Worm (Caenorhabditis elegans) whole organism, midembryonic: Measurements from ENCODE around the gene C34F11.8.

Source experiments
- T22C8.4 ChIP-seq: fragments of 200-800 bp; sonication (Bioruptor generic); IDR thresholded peaks from 2 replicates; pipeline ENCODE4 v1.3.6; 2022; ENCODE audit warnings: missing genetic modification characterization, missing compliant biosample characterization
- cog-1 ChIP-seq: sonication (generic microtip); optimal IDR thresholded peaks from 2 replicates; lab custom pipeline; 2016; ENCODE audit warnings: missing genetic modification characterization, missing compliant biosample characterization
- flt-1 ChIP-seq: fragments of 200-800 bp; sonication (Bioruptor generic); IDR thresholded peaks from 2 replicates; pipeline ENCODE4 v1.3.6; 2022; ENCODE audit warnings: missing genetic modification characterization, missing compliant biosample characterization
- klf-2 ChIP-seq: fragments of 200-800 bp; sonication (Bioruptor generic); conservative IDR thresholded peaks from 2 replicates; pipeline ENCODE4 v1.3.6; 2022; ENCODE audit warnings: missing genetic modification reagents, missing genetic modification characterization, missing compliant biosample characterization
- med-1 ChIP-seq: sonication (generic microtip); optimal IDR thresholded peaks from 2 replicates; lab custom pipeline; 2017; ENCODE audit warnings: missing genetic modification characterization, mild to moderate bottlenecking, missing compliant biosample characterization, antibody characterized with exemption, missing genetic modification reagents; ENCODE audit not compliant: insufficient read depth
- ref-1 ChIP-seq: fragments of 200-800 bp; sonication (Bioruptor generic); conservative IDR thresholded peaks from 2 replicates; pipeline ENCODE4 v1.3.6; 2022; ENCODE audit warnings: missing genetic modification reagents, missing genetic modification characterization, missing compliant biosample characterization
- tab-1 ChIP-seq: fragments of 200-800 bp; sonication (Bioruptor generic); IDR thresholded peaks from 2 replicates; pipeline ENCODE4 v1.3.6; 2022; ENCODE audit warnings: missing genetic modification characterization, missing compliant biosample characterization
- ztf-23 ChIP-seq: fragments of 200-800 bp; sonication (Bioruptor generic); IDR thresholded peaks from 2 replicates; pipeline ENCODE4 v1.3.6; 2022; ENCODE audit warnings: missing genetic modification reagents, missing genetic modification characterization, missing compliant biosample characterization
- ztf-29 ChIP-seq: fragments of 200-800 bp; sonication (Bioruptor generic); IDR thresholded peaks from 2 replicates; pipeline ENCODE4 v1.3.6; 2022; ENCODE audit warnings: missing genetic modification reagents, missing genetic modification characterization, missing compliant biosample characterization

C34F11.8 gene

DNA sequence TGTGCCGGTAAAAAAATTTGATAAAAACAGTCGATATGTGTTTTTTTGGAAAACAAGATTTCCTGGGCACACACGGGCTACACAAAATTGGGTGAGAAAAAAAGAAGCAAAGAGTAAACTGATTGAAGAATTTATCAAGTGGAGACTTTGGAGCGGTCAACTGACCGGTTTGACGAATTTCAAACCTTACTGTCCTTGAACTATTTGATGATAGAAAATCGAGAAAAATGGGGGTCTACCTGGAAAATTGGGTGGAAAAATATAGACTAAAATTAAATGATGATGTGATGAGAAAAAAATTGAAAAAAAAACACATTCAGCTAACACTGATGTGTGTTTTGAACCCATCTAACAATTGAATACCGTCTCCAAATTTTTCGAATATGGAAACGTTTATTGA is at the start of gene C34F11.8:
C34F11.8 (minus strand) TSS at position 135 of the 400 bp plus-strand sequence.
- TF ChIP-seq cog-1 (tag; lab: Kevin White, UChicago) (no peak), ztf-29 (GFP tag; lab: Robert Waterston, UW) (no peak), flt-1 (GFP tag; lab: Robert Waterston, UW) (no peak), ztf-23 (GFP tag; lab: Robert Waterston, UW) (no peak), klf-2 (no peak), tab-1 (GFP tag; lab: Robert Waterston, UW) (no peak), med-1 (GFP tag; lab: Kevin White, UChicago) (no peak), T22C8.4 (no peak), ref-1 (GFP tag; lab: Robert Waterston, UW) (no peak)

DNA sequence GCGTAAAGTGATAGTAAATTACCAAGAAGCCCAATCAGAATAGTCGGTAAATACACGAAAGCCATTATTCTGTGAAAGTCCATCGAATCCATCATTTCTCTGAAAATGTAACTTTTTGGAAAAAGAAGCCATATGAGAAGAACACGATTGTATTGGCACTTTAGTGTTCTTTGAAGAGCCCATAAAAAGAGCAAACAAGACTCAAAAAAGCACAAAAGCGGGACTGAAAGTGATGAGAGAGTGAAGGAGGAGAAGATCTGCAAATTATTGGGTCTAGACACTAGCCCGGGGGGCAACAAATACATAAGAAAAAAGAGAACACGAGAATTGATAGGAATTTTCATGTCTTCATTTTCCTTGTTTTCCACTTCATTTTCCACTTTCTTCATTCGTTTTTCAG is 44.7 kb upstream of the C34F11.8 start, which contains the start of gene frpr-4:
frpr-4 (minus strand) TSS at position 101 of the 400 bp plus-strand sequence.
- no peak for TF ChIP-seq ref-1 (GFP tag; lab: Robert Waterston, UW)
- TF ChIP-seq flt-1 (GFP tag; lab: Robert Waterston, UW) = no peak
- no peak for TF ChIP-seq tab-1 (GFP tag; lab: Robert Waterston, UW)
- no peak for TF ChIP-seq cog-1 (tag; lab: Kevin White, UChicago)
- no peak for TF ChIP-seq ztf-23 (GFP tag; lab: Robert Waterston, UW)
- no peak for TF ChIP-seq med-1 (GFP tag; lab: Kevin White, UChicago)
- TF ChIP-seq klf-2 = no peak
- no peak for TF ChIP-seq T22C8.4
- no peak for TF ChIP-seq ztf-29 (GFP tag; lab: Robert Waterston, UW)

DNA sequence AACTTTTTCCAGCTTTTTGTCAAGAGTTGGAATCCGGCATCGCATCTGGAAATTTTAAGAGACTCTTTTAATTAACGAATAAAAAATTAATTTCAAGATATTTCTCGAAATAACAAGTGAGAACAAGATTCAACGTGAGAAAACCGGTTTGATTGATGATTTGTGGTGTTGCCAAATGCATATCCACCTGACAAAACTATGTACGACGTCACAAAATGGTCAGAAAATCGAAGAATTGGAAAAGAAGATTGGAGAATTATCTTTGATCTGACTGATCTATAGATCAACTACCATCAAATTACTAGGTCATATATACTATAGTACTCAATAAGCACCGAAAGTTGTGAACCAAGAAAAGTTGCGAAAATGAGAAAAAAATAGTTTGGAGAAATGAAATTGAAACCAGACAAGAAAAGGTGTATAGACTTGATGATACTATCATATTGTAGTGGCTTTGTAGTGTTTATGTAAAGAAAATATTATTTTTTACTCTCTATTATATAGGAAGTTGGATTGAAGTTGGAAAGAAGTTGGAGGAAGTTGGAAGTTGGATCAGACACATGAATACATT is 36.1 kb upstream of the C34F11.8 start, which contains the start of gene ptr-6:
ptr-6 (minus strand) TSS at position 47 of the 571 bp plus-strand sequence.
- TF ChIP-seq ref-1 (GFP tag; lab: Robert Waterston, UW) (no peak), flt-1 (GFP tag; lab: Robert Waterston, UW) (no peak)

DNA sequence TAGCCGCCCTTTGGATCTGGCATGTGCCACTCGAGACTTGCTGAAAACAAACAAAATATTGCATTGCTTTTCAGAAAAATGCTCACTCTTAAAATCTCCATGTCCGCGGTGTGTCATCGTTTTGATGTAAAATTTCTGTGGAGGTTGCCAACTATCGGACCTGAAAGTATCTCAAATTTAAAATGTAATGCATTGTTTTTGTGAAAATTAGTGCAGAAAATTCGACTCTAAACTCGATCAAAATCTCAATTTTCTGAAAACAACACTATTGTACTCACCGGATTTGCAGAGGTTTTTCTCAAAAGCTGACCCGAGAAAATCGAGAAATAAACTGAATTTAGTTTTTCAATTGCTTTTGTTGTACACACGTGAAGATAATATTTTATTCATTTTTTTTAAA is 30.8 kb upstream of the C34F11.8 start, which contains the start of gene T16D1.1:
T16D1.1 (minus strand) TSS at position 101 of the 400 bp plus-strand sequence.
- no peak for TF ChIP-seq ztf-23 (GFP tag; lab: Robert Waterston, UW)
- TF ChIP-seq tab-1 (GFP tag; lab: Robert Waterston, UW) = no peak
- no peak for TF ChIP-seq med-1 (GFP tag; lab: Kevin White, UChicago)
- TF ChIP-seq cog-1 (tag; lab: Kevin White, UChicago) = no peak
- TF ChIP-seq klf-2 = no peak
- no peak for TF ChIP-seq ztf-29 (GFP tag; lab: Robert Waterston, UW)
- TF ChIP-seq ref-1 (GFP tag; lab: Robert Waterston, UW) = no peak
- no peak for TF ChIP-seq T22C8.4
- TF ChIP-seq flt-1 (GFP tag; lab: Robert Waterston, UW) = no peak

DNA sequence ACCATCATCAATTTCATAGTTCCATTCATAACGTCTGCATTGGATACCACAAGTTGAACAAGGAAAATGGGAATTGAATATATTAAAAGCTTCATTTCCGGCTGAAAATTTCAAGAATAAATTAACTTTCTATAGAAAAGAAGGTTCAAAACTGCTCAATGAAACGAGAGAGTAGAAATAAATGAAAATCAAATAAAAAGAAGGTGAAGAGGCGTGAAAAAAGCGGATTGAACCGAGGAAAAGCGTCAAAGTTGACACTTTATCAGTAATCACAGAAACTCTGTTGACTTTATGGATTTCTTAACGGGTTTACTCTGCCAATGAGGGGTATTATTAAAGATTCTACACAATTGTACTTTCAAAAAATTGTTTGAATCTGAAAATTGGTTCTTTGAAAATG is 27.6 kb upstream of the C34F11.8 start, which contains the start of gene pho-4:
pho-4 (minus strand) TSS at position 101 of the 400 bp plus-strand sequence.
- TF ChIP-seq klf-2 (no peak), ref-1 (GFP tag; lab: Robert Waterston, UW) (no peak), ztf-29 (GFP tag; lab: Robert Waterston, UW) (no peak), cog-1 (tag; lab: Kevin White, UChicago) (no peak), flt-1 (GFP tag; lab: Robert Waterston, UW) (no peak), med-1 (GFP tag; lab: Kevin White, UChicago) (no peak), ztf-23 (GFP tag; lab: Robert Waterston, UW) (no peak), tab-1 (GFP tag; lab: Robert Waterston, UW) (no peak), T22C8.4 (no peak)

DNA sequence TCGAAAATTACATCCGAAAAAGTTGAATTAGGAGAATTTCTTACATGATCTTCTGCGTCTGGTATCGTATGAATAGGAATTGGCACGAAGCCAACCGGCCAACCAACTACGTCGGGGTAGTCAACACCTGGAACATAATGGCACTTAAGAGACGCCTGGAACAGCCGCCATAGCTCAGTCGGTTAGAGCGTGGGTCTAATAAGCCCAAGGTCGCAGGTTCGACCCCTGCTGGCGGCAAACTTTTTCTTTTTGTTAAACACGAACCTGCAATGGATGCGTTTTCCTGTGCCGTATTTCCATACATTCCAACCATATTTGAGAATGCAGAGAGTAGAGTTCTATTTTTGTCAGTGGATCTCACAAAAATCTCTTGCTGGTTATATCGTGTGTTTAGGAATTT is 26.9 kb upstream of the C34F11.8 start:
- no peak for TF ChIP-seq T22C8.4
- TF ChIP-seq klf-2 = no peak
- no peak for TF ChIP-seq tab-1 (GFP tag; lab: Robert Waterston, UW)
- 0 out of 2 replicates have a peak, but pooled peaks have one; percentile 15 for TF ChIP-seq ref-1 (GFP tag; lab: Robert Waterston, UW)
- TF ChIP-seq flt-1 (GFP tag; lab: Robert Waterston, UW) = peak; percentile 72
- no peak for TF ChIP-seq cog-1 (tag; lab: Kevin White, UChicago)
- TF ChIP-seq ztf-23 (GFP tag; lab: Robert Waterston, UW) = peak; percentile 56; the same call in 1 of the 2 replicates
- peak; percentile 62; the same call in 1 of the 2 replicates for TF ChIP-seq ztf-29 (GFP tag; lab: Robert Waterston, UW)
- TF ChIP-seq med-1 (GFP tag; lab: Kevin White, UChicago) = no peak

DNA sequence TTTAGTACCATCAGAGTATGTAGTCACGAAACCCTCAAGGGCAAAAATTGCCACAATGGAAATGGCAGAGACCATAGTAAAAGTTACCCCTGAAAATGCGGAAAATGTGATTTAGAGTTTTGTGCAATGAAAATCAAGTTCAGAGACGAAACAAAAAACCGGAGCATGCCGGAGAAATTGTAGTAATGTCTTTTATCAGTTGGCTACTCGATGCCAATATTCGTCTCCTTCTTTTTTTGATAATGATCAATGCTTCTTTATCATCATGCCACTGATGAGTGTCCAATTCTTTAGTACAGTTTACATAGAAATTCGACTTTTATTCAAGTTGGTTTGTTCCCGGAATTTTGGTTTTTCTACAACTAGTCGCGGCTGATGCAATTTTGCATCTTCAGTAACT is 25.0 kb upstream of the C34F11.8 start, which contains the start of gene pho-1:
pho-1 (minus strand) TSS at position 89 of the 400 bp plus-strand sequence.
- TF ChIP-seq med-1 (GFP tag; lab: Kevin White, UChicago) = no peak
- TF ChIP-seq klf-2 = no peak
- TF ChIP-seq T22C8.4 = no peak
- no peak for TF ChIP-seq ref-1 (GFP tag; lab: Robert Waterston, UW)
- no peak for TF ChIP-seq cog-1 (tag; lab: Kevin White, UChicago)
- TF ChIP-seq ztf-29 (GFP tag; lab: Robert Waterston, UW) = no peak
- no peak for TF ChIP-seq flt-1 (GFP tag; lab: Robert Waterston, UW)
- TF ChIP-seq tab-1 (GFP tag; lab: Robert Waterston, UW) = no peak
- TF ChIP-seq ztf-23 (GFP tag; lab: Robert Waterston, UW) = no peak

DNA sequence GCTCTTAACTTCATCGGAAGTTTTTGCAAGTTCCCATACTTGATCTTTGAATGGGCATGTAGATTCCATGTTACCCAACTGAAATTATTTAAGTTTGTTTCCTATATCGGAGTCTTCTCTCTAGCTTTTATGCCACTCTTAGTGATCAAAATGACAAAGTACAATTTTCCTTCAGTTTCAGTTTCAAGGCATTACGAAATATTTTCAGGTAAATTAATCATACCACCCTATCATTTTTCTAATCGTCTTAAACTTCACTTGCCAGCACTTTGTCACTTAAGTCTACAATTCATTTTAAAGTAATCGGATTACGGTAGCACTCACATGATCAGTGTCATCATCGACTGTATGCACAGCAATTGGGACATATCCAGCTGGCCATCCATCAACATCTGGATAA is 24.0 kb upstream of the C34F11.8 start:
- no peak for TF ChIP-seq flt-1 (GFP tag; lab: Robert Waterston, UW)
- no peak for TF ChIP-seq T22C8.4
- TF ChIP-seq klf-2 = no peak
- no peak for TF ChIP-seq ztf-29 (GFP tag; lab: Robert Waterston, UW)
- no peak for TF ChIP-seq ref-1 (GFP tag; lab: Robert Waterston, UW)
- TF ChIP-seq tab-1 (GFP tag; lab: Robert Waterston, UW) = no peak
- no peak for TF ChIP-seq ztf-23 (GFP tag; lab: Robert Waterston, UW)
- no peak for TF ChIP-seq cog-1 (tag; lab: Kevin White, UChicago)
- TF ChIP-seq med-1 (GFP tag; lab: Kevin White, UChicago) = no peak

DNA sequence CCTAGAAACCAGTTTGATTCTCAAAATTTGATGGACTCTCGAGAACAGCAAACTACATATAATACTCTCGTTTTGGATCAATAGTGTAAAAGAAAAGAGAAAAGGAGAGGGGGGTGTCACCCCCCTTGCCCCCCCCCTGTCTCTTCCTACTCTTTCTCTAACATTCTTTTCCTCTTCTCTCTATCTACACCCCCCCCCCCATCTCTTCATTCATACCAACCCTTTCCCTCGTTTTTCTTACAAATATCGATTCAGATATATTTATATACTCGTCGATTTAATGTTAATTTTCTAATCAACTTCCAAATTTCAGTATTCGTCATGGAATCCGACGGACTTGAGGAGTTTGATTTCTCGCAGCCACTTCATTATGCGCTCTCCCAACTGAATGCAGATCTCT is 20.3 kb upstream of the C34F11.8 start, which contains the start of gene EGAP2.1:
EGAP2.1 (plus strand) TSS at position 301 of the 400 bp plus-strand sequence.
- TF ChIP-seq flt-1 (GFP tag; lab: Robert Waterston, UW) (peak; percentile 49; the same call in 1 of the 2 replicates), tab-1 (GFP tag; lab: Robert Waterston, UW) (no peak), T22C8.4 (0 out of 2 replicates have a peak, but pooled peaks have one; percentile 34)
